Fruit fly (Drosophila melanogaster) whole organism, embryonic: Measurements from ENCODE around the gene GNBP3.
A peak's percentile ranks its signal among the peaks of the same experiment; 100 is the strongest.

Experiments
- CG10274 ChIP-seq: fragments of 200-800 bp; sonication (Bioruptor generic); optimal IDR thresholded peaks from 3 replicates; lab custom pipeline; 2017; ENCODE audit warnings: missing biosample characterization, mild to moderate bottlenecking, missing genetic modification characterization
- CG10366 ChIP-seq: fragments of 200-800 bp; sonication (Bioruptor generic); IDR thresholded peaks from 2 replicates; pipeline ENCODE4 v1.3.6; 2022; ENCODE audit warnings: missing biosample characterization, missing genetic modification characterization
- CG12155 ChIP-seq: fragments of 200-800 bp; sonication (Bioruptor generic); optimal IDR thresholded peaks from 3 replicates; lab custom pipeline; 2016; ENCODE audit warnings: missing biosample characterization, missing genetic modification characterization
- CG12769 ChIP-seq: fragments of 200-800 bp; sonication (Bioruptor generic); optimal IDR thresholded peaks from 2 replicates; lab custom pipeline; 2019; ENCODE audit warnings: missing biosample characterization, mild to moderate bottlenecking, missing genetic modification characterization, moderate library complexity
- CG14667 ChIP-seq: fragments of 200-800 bp; sonication (Bioruptor generic); IDR thresholded peaks from 2 replicates; pipeline ENCODE4 v1.3.6; 2022; ENCODE audit warnings: missing biosample characterization, missing genetic modification characterization
- CG1529 ChIP-seq: fragments of 200-800 bp; sonication (Bioruptor generic); optimal IDR thresholded peaks from 3 replicates; lab custom pipeline; 2018; ENCODE audit warnings: missing biosample characterization, missing genetic modification characterization
- CG16863 ChIP-seq: fragments of 200-800 bp; sonication (Bioruptor generic); optimal IDR thresholded peaks from 3 replicates; lab custom pipeline; 2016; ENCODE audit warnings: missing biosample characterization, missing genetic modification characterization
- CG17385 ChIP-seq: fragments of 200-800 bp; sonication (Bioruptor generic); optimal IDR thresholded peaks from 3 replicates; lab custom pipeline; 2018; ENCODE audit warnings: missing biosample characterization, mild to moderate bottlenecking, missing genetic modification characterization
- CG31388 ChIP-seq: fragments of 200-800 bp; sonication (Bioruptor generic); optimal IDR thresholded peaks from 2 replicates; lab custom pipeline; 2016; ENCODE audit warnings: missing biosample characterization, missing genetic modification characterization
- CG4328 ChIP-seq: fragments of 200-800 bp; sonication (Bioruptor generic); optimal IDR thresholded peaks from 3 replicates; lab custom pipeline; 2017; ENCODE audit warnings: missing biosample characterization, missing genetic modification reagents, missing genetic modification characterization
- CG4360 ChIP-seq: fragments of 200-800 bp; sonication (Bioruptor generic); IDR thresholded peaks from 2 replicates; pipeline ENCODE4 v1.3.6; 2022; ENCODE audit warnings: missing biosample characterization, missing genetic modification characterization
- CG4424 ChIP-seq: fragments of 200-800 bp; sonication (Bioruptor generic); optimal IDR thresholded peaks from 3 replicates; lab custom pipeline; 2016; ENCODE audit warnings: missing biosample characterization, missing genetic modification characterization
- CG4707 ChIP-seq: fragments of 200-800 bp; sonication (Bioruptor generic); optimal IDR thresholded peaks from 2 replicates; lab custom pipeline; 2018; ENCODE audit warnings: missing biosample characterization, mild to moderate bottlenecking, missing genetic modification characterization, moderate library complexity
- CG4730 ChIP-seq: fragments of 200-800 bp; sonication (Bioruptor generic); IDR thresholded peaks from 2 replicates; pipeline ENCODE4 v1.3.6; 2022; ENCODE audit warnings: missing biosample characterization, missing genetic modification characterization
- CG4820 ChIP-seq: fragments of 200-800 bp; sonication (Bioruptor generic); optimal IDR thresholded peaks from 3 replicates; lab custom pipeline; 2016; ENCODE audit warnings: missing biosample characterization, missing genetic modification characterization
- CG6654 ChIP-seq: fragments of 200-800 bp; sonication (Bioruptor generic); optimal IDR thresholded peaks from 2 replicates; lab custom pipeline; 2017; ENCODE audit warnings: missing biosample characterization, mild to moderate bottlenecking, missing genetic modification characterization
- CG6689 ChIP-seq: fragments of 200-800 bp; sonication (Bioruptor generic); IDR thresholded peaks from 2 replicates; pipeline ENCODE4 v1.3.6; 2022; ENCODE audit warnings: missing biosample characterization, missing genetic modification characterization
- CG6854 ChIP-seq: fragments of 200-800 bp; sonication (Bioruptor generic); optimal IDR thresholded peaks from 3 replicates; lab custom pipeline; 2017; ENCODE audit warnings: missing biosample characterization, mild to moderate bottlenecking, missing genetic modification characterization
- CG7372 ChIP-seq: fragments of 200-800 bp; sonication (Bioruptor generic); IDR thresholded peaks from 2 replicates; pipeline ENCODE4 v1.3.6; 2022; ENCODE audit warnings: missing biosample characterization, missing genetic modification characterization
- CG7786 ChIP-seq: fragments of 200-800 bp; sonication (Bioruptor generic); optimal IDR thresholded peaks from 2 replicates; lab custom pipeline; 2016; ENCODE audit warnings: missing biosample characterization, missing genetic modification characterization
- CG8388 ChIP-seq: fragments of 200-800 bp; sonication (Bioruptor generic); optimal IDR thresholded peaks from 2 replicates; lab custom pipeline; 2019; ENCODE audit warnings: missing biosample characterization, mild to moderate bottlenecking, missing genetic modification characterization, moderate library complexity
- CG9876 ChIP-seq: fragments of 200-800 bp; sonication (Bioruptor generic); optimal IDR thresholded peaks from 2 replicates; lab custom pipeline; 2016; ENCODE audit warnings: missing biosample characterization, missing genetic modification characterization
- Dfd ChIP-seq, 2 experiments: fragments of >200 bp; optimal IDR thresholded peaks; 2 replicates each; lab custom pipeline; 2017; ENCODE audit warnings: missing biosample characterization in 2 of 2, missing genetic modification characterization in 2 of 2
- Dip3 ChIP-seq: fragments of 200-800 bp; sonication (Bioruptor generic); optimal IDR thresholded peaks from 3 replicates; lab custom pipeline; 2016; ENCODE audit warnings: missing biosample characterization, missing genetic modification characterization
- Eip74EF ChIP-seq, 2 experiments: fragments of 200-800 bp in 1 of 2; fragments of >200 bp in 1 of 2; sonication (Bioruptor generic) in 1 of 2; optimal IDR thresholded peaks; 2 replicates each; lab custom pipeline; 2017 to 2019; ENCODE audit warnings: missing biosample characterization in 2 of 2, missing genetic modification characterization in 2 of 2, mild to moderate bottlenecking in 1 of 2, moderate library complexity in 1 of 2
- GATAe ChIP-seq: fragments of 200-800 bp; sonication (Bioruptor generic); conservative IDR thresholded peaks from 2 replicates; pipeline ENCODE4 v1.3.6; 2022; ENCODE audit warnings: missing biosample characterization, missing genetic modification characterization
- HLHmδ ChIP-seq: fragments of 200-800 bp; sonication (Bioruptor generic); optimal IDR thresholded peaks from 2 replicates; lab custom pipeline; 2018; ENCODE audit warnings: missing biosample characterization, mild to moderate bottlenecking, missing genetic modification characterization, moderate library complexity
- HmgD ChIP-seq: fragments of 200-800 bp; sonication (Bioruptor generic); optimal IDR thresholded peaks from 3 replicates; lab custom pipeline; 2016; ENCODE audit warnings: missing biosample characterization, missing genetic modification characterization
- Hmr ChIP-seq: fragments of 200-800 bp; sonication (Bioruptor generic); optimal IDR thresholded peaks from 3 replicates; lab custom pipeline; 2017; ENCODE audit warnings: mild to moderate bottlenecking, missing biosample characterization, missing genetic modification reagents, missing genetic modification characterization
- Lhr ChIP-seq: fragments of 200-800 bp; sonication (Bioruptor generic); optimal IDR thresholded peaks from 3 replicates; lab custom pipeline; 2017; ENCODE audit warnings: mild to moderate bottlenecking, missing biosample characterization, missing genetic modification reagents, missing genetic modification characterization
- Lim3 ChIP-seq: fragments of 200-800 bp; sonication (Bioruptor generic); IDR thresholded peaks from 2 replicates; pipeline ENCODE4 v1.3.6; 2022; ENCODE audit warnings: missing biosample characterization, missing genetic modification characterization
- MTF-1 ChIP-seq: fragments of 200-800 bp; sonication (Bioruptor generic); optimal IDR thresholded peaks from 2 replicates; lab custom pipeline; 2018; ENCODE audit warnings: missing biosample characterization, mild to moderate bottlenecking, missing genetic modification characterization, borderline replicate concordance
- Rfx ChIP-seq: fragments of 200-800 bp; sonication (Bioruptor generic); IDR thresholded peaks from 2 replicates; pipeline ENCODE4 v1.3.6; 2022; ENCODE audit warnings: missing biosample characterization, missing genetic modification characterization
- bigmax ChIP-seq: fragments of 200-800 bp; sonication (Bioruptor generic); optimal IDR thresholded peaks from 2 replicates; lab custom pipeline; 2018; ENCODE audit warnings: missing biosample characterization, mild to moderate bottlenecking, missing genetic modification characterization
- br ChIP-seq: fragments of >200 bp; optimal IDR thresholded peaks from 2 replicates; lab custom pipeline; 2017
- dimm ChIP-seq: fragments of 200-800 bp; sonication (Bioruptor generic); IDR thresholded peaks from 2 replicates; pipeline ENCODE4 v1.3.6; 2022; ENCODE audit warnings: missing biosample characterization, missing genetic modification characterization
- esg ChIP-seq: fragments of 200-800 bp; sonication (Bioruptor generic); conservative IDR thresholded peaks from 2 replicates; pipeline ENCODE4 v1.3.6; 2022; ENCODE audit warnings: missing biosample characterization, missing genetic modification characterization
- exex ChIP-seq: fragments of 200-800 bp; sonication (Bioruptor generic); optimal IDR thresholded peaks from 4 replicates; lab custom pipeline; 2018; ENCODE audit warnings: missing biosample characterization, mild to moderate bottlenecking, missing genetic modification characterization, moderate library complexity
- fru ChIP-seq: fragments of >200 bp; optimal IDR thresholded peaks from 2 replicates; lab custom pipeline; 2017
- gsb-n ChIP-seq: fragments of 200-800 bp; sonication (Bioruptor generic); optimal IDR thresholded peaks from 3 replicates; lab custom pipeline; 2018; ENCODE audit warnings: missing biosample characterization, mild to moderate bottlenecking, missing genetic modification characterization
- jing ChIP-seq: fragments of 200-800 bp; sonication (Bioruptor generic); optimal IDR thresholded peaks from 2 replicates; lab custom pipeline; 2018; ENCODE audit warnings: missing biosample characterization, mild to moderate bottlenecking, missing genetic modification characterization
- klu ChIP-seq: fragments of 200-800 bp; sonication (Bioruptor generic); IDR thresholded peaks from 2 replicates; pipeline ENCODE4 v1.3.6; 2022; ENCODE audit warnings: missing biosample characterization, missing genetic modification characterization
- lmd ChIP-seq: fragments of 200-800 bp; sonication (Bioruptor generic); IDR thresholded peaks from 2 replicates; pipeline ENCODE4 v1.3.6; 2022; ENCODE audit warnings: missing biosample characterization, missing genetic modification characterization
- onecut ChIP-seq: fragments of 200-800 bp; sonication (Bioruptor generic); IDR thresholded peaks from 2 replicates; pipeline ENCODE4 v1.3.6; 2022; ENCODE audit warnings: missing biosample characterization, missing genetic modification characterization
- org-1 ChIP-seq: fragments of 200-800 bp; sonication (Bioruptor generic); optimal IDR thresholded peaks from 2 replicates; lab custom pipeline; 2017; ENCODE audit warnings: missing biosample characterization, missing genetic modification characterization
- peb ChIP-seq: fragments of 200-800 bp; sonication (Bioruptor generic); IDR thresholded peaks from 2 replicates; pipeline ENCODE4 v1.3.6; 2022; ENCODE audit warnings: missing biosample characterization, missing genetic modification characterization
- pita ChIP-seq: fragments of 200-800 bp; sonication (Bioruptor generic); optimal IDR thresholded peaks from 2 replicates; lab custom pipeline; 2017; ENCODE audit warnings: missing biosample characterization, mild to moderate bottlenecking, missing genetic modification characterization
- repo ChIP-seq: fragments of 200-800 bp; sonication (Bioruptor generic); optimal IDR thresholded peaks from 2 replicates; lab custom pipeline; 2016; ENCODE audit warnings: missing biosample characterization, missing genetic modification characterization
- stc ChIP-seq: fragments of 200-800 bp; sonication (Bioruptor generic); IDR thresholded peaks from 2 replicates; pipeline ENCODE4 v1.3.6; 2022; ENCODE audit warnings: missing biosample characterization, missing genetic modification characterization
- stwl ChIP-seq: fragments of 200-800 bp; sonication (Bioruptor generic); optimal IDR thresholded peaks from 3 replicates; lab custom pipeline; 2018; ENCODE audit warnings: missing biosample characterization, mild to moderate bottlenecking, missing genetic modification characterization, moderate library complexity
- tna ChIP-seq: fragments of 200-800 bp; sonication (Bioruptor generic); IDR thresholded peaks from 2 replicates; pipeline ENCODE4 v1.3.6; 2022; ENCODE audit warnings: missing biosample characterization, missing genetic modification characterization; ENCODE audit not compliant: partially characterized antibody
- vfl ChIP-seq: fragments of 200-800 bp; sonication (Bioruptor generic); optimal IDR thresholded peaks from 2 replicates; lab custom pipeline; 2016; ENCODE audit warnings: missing biosample characterization, missing genetic modification characterization
- wdn ChIP-seq: fragments of 200-800 bp; sonication (Bioruptor generic); IDR thresholded peaks from 2 replicates; pipeline ENCODE4 v1.3.6; 2022; ENCODE audit warnings: missing biosample characterization, missing genetic modification characterization

Gene GNBP3

dm6 chr3L:8950955-8951354, 3.9 kb upstream of the GNBP3 start (continued):
- TF ChIP-seq peb (GFP tag; lab: Robert Waterston, UW): no peak
- no peak for TF ChIP-seq CG7372 (GFP tag; lab: Robert Waterston, UW)
- TF ChIP-seq CG4360 (GFP tag; lab: Robert Waterston, UW): no peak
- TF ChIP-seq CG17385 (GFP tag; lab: Kevin White, UChicago): peak; percentile 43
- no peak for TF ChIP-seq CG10274
- TF ChIP-seq repo (GFP tag; lab: Kevin White, UChicago): no peak
- peak in 1 of 2 experiments; percentile 13 for TF ChIP-seq Eip74EF (GFP tag; optimal IDR thresholded peaks at IDR 0.05; lab: Kevin White, UChicago)
- no peak for TF ChIP-seq onecut (GFP tag; lab: Robert Waterston, UW)
- peak; percentile 46 for TF ChIP-seq CG8388 (GFP tag; lab: Kevin White, UChicago)
- no peak for TF ChIP-seq MTF-1 (GFP tag; lab: Kevin White, UChicago)
- no peak for TF ChIP-seq CG31388 (GFP tag; lab: Kevin White, UChicago)
- TF ChIP-seq CG12769 (tag; lab: Kevin White, UChicago): no peak
- TF ChIP-seq CG9876 (GFP tag; lab: Kevin White, UChicago): no peak
- TF ChIP-seq fru (lab: Kevin White, UChicago): no peak
- TF ChIP-seq CG4424 (GFP tag; lab: Kevin White, UChicago): peak; percentile 36
- no peak for TF ChIP-seq CG4707 (GFP tag; lab: Kevin White, UChicago)
- no peak for TF ChIP-seq CG6654 (GFP tag; lab: Kevin White, UChicago)
- TF ChIP-seq CG14667: no peak
- no peak for TF ChIP-seq CG4328 (GFP tag; lab: Kevin White, UChicago)
- no peak for TF ChIP-seq pita (GFP tag; lab: Kevin White, UChicago)
- no peak for TF ChIP-seq stwl (tag; lab: Kevin White, UChicago)
- TF ChIP-seq Lim3: no peak
- no peak for TF ChIP-seq CG4730
- TF ChIP-seq Dfd (GFP tag; optimal IDR thresholded peaks at IDR 0.05; lab: Kevin White, UChicago): no peak
- no peak for TF ChIP-seq tna (GFP tag; lab: Robert Waterston, UW)
- TF ChIP-seq br (lab: Kevin White, UChicago): no peak
- no peak for TF ChIP-seq CG10366 (GFP tag; lab: Robert Waterston, UW)
- TF ChIP-seq CG6689 (GFP tag; lab: Robert Waterston, UW): peak; percentile 65
- TF ChIP-seq CG1529: peak; percentile 15
- no peak for TF ChIP-seq klu
- TF ChIP-seq CG12155: no peak
- no peak for TF ChIP-seq Dip3 (GFP tag; lab: Kevin White, UChicago)
- TF ChIP-seq HmgD: no peak
- TF ChIP-seq Lhr: no peak
- no peak for TF ChIP-seq exex (tag; lab: Kevin White, UChicago)
- peak; percentile 20; the same call in 1 of the 2 replicates for TF ChIP-seq Rfx
- TF ChIP-seq esg (GFP tag; lab: Robert Waterston, UW): peak; percentile 23; the same call in 1 of the 2 replicates
- TF ChIP-seq CG16863: no peak
- TF ChIP-seq lmd (GFP tag; lab: Robert Waterston, UW): peak; percentile 28; the same call in 1 of the 2 replicates
- peak; percentile 56 for TF ChIP-seq Hmr
- no peak for TF ChIP-seq bigmax (GFP tag; lab: Kevin White, UChicago)
- TF ChIP-seq jing (GFP tag; lab: Kevin White, UChicago): no peak
- TF ChIP-seq wdn (GFP tag; lab: Robert Waterston, UW): no peak
- TF ChIP-seq HLHmδ: no peak
- TF ChIP-seq vfl (GFP tag; lab: Kevin White, UChicago): no peak
- TF ChIP-seq stc (GFP tag; lab: Robert Waterston, UW): peak; percentile 41; the same call in 1 of the 2 replicates
- TF ChIP-seq CG4820 (GFP tag; lab: Kevin White, UChicago): peak; percentile 2
- peak; percentile 31 for TF ChIP-seq gsb-n (tag; lab: Kevin White, UChicago)
- no peak for TF ChIP-seq dimm (GFP tag; lab: Robert Waterston, UW)
- no peak for TF ChIP-seq GATAe (GFP tag; lab: Robert Waterston, UW)
- TF ChIP-seq CG7786 (GFP tag; lab: Kevin White, UChicago): no peak
- peak; percentile 4 for TF ChIP-seq CG6854 (GFP tag; lab: Kevin White, UChicago)
- TF ChIP-seq org-1 (GFP tag; lab: Kevin White, UChicago): no peak
